Worm (Caenorhabditis elegans) whole organism, late embryonic: ENCODE data around the gene T13F3.8.
A peak's percentile ranks its signal among the peaks of the same experiment; 100 is the strongest.

Experiments used
- T23F11.4 ChIP-seq: fragments of 200-800 bp; sonication (Bioruptor generic); optimal IDR thresholded peaks from 2 replicates; lab custom pipeline; 2018; ENCODE audit warnings: mild to moderate bottlenecking, missing genetic modification characterization, missing compliant biosample characterization
- ceh-2 ChIP-seq: sonication (generic microtip); optimal IDR thresholded peaks from 2 replicates; lab custom pipeline; 2016; ENCODE audit warnings: missing genotype, missing genetic modification characterization, missing compliant biosample characterization
- ceh-24 ChIP-seq: sonication (generic microtip); optimal IDR thresholded peaks from 2 replicates; lab custom pipeline; 2016; ENCODE audit warnings: mild to moderate bottlenecking, missing genetic modification characterization, missing compliant biosample characterization
- che-1 ChIP-seq: sonication (generic microtip); optimal IDR thresholded peaks from 2 replicates; lab custom pipeline; 2016; ENCODE audit warnings: mild to moderate bottlenecking, missing genetic modification characterization, missing compliant biosample characterization
- elt-2 ChIP-seq: sonication (generic microtip); optimal IDR thresholded peaks from 2 replicates; lab custom pipeline; 2016; ENCODE audit warnings: missing genetic modification reagents, missing genetic modification characterization, missing compliant biosample characterization
- lim-6 ChIP-seq: sonication (generic microtip); optimal IDR thresholded peaks from 2 replicates; lab custom pipeline; 2016; ENCODE audit warnings: missing genetic modification characterization, missing compliant biosample characterization
- madf-2 ChIP-seq: sonication (generic microtip); optimal IDR thresholded peaks from 2 replicates; lab custom pipeline; 2017; ENCODE audit warnings: missing genetic modification characterization, missing compliant biosample characterization
- nfya-1 ChIP-seq: sonication (generic microtip); optimal IDR thresholded peaks from 2 replicates; lab custom pipeline; 2017; ENCODE audit warnings: missing genetic modification characterization, mild to moderate bottlenecking, missing compliant biosample characterization, antibody characterized with exemption, moderate library complexity
- pax-1 ChIP-seq: fragments of 150-350 bp; optimal IDR thresholded peaks from 2 replicates; lab custom pipeline; 2014; ENCODE audit warnings: missing biosample characterization, missing genetic modification characterization
- pqm-1 ChIP-seq: sonication (generic microtip); optimal IDR thresholded peaks from 2 replicates; lab custom pipeline; 2016; ENCODE audit warnings: missing genetic modification characterization, missing compliant biosample characterization
- tbx-7 ChIP-seq: sonication (generic microtip); optimal IDR thresholded peaks from 2 replicates; lab custom pipeline; 2016; ENCODE audit warnings: missing genotype, missing genetic modification characterization, missing compliant biosample characterization
- unc-86 ChIP-seq: sonication (generic microtip); optimal IDR thresholded peaks from 2 replicates; lab custom pipeline; 2016; ENCODE audit warnings: missing genetic modification characterization, missing compliant biosample characterization

DNA sequence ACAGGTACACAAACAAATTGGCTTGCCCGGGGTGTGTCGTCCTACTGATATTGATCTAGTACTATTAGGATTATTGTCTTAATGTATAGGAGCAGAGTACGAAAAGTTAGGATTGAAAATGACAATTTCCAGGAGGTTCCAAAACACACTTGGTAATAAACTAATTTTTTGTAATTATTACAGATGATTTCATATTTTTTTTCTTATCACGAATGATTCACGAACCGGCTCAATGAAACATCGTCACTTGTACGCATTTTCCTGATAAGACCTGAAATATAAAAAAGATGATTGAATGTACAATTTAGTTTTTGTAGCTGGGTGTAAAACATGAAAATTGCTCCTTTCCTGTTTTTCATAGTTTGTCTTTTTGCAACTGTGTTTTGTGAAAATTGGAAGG is 32.8 kb downstream of the T13F3.8 start, which contains the start of the genes C31A11.13 and oac-6:
- TF ChIP-seq pqm-1 (tag; lab: Kevin White, UChicago), result no peak
- TF ChIP-seq unc-86, result no peak
- TF ChIP-seq elt-2 (tag; lab: Kevin White, UChicago), result peak; percentile 63
- TF ChIP-seq ceh-2, result no peak
- TF ChIP-seq madf-2 (tag; lab: Kevin White, UChicago), result no peak
- no peak for TF ChIP-seq T23F11.4 (GFP tag; lab: Kevin White, UChicago)
- TF ChIP-seq pax-1 (tag; lab: Kevin White, UChicago), result no peak
- TF ChIP-seq nfya-1 (tag; lab: Kevin White, UChicago), result no peak
- no peak for TF ChIP-seq lim-6 (tag; lab: Kevin White, UChicago)
- TF ChIP-seq che-1 (tag; lab: Kevin White, UChicago), result no peak
- no peak for TF ChIP-seq ceh-24
- TF ChIP-seq tbx-7 (tag; lab: Kevin White, UChicago), result no peak
